Fruit fly (Drosophila melanogaster) whole organism: ENCODE results near the gene elg1.

Source experiments
- CG8478 ChIP-seq: fragments of >200 bp; optimal IDR thresholded peaks from 2 replicates; lab custom pipeline; 2018; ENCODE audit warnings: inconsistent platforms
- Dll ChIP-seq: fragments of >200 bp; optimal IDR thresholded peaks from 2 replicates; lab custom pipeline; 2017
- EcR ChIP-seq, 2 experiments: fragments of >200 bp; optimal IDR thresholded peaks; 2 replicates each; lab custom pipeline; 2017; ENCODE audit warnings: missing biosample characterization in 2 of 2, missing genetic modification characterization in 2 of 2, missing genetic modification reagents in 2 of 2
- pan ChIP-seq: fragments of >200 bp; optimal IDR thresholded peaks from 2 replicates; lab custom pipeline; 2017
- psq ChIP-seq: fragments of >200 bp; optimal IDR thresholded peaks from 2 replicates; lab custom pipeline; 2017
- usp ChIP-seq: fragments of >200 bp; optimal IDR thresholded peaks from 2 replicates; lab custom pipeline; 2017; ENCODE audit warnings: missing biosample characterization, missing genetic modification characterization, mixed read lengths

elg1 gene

DNA sequence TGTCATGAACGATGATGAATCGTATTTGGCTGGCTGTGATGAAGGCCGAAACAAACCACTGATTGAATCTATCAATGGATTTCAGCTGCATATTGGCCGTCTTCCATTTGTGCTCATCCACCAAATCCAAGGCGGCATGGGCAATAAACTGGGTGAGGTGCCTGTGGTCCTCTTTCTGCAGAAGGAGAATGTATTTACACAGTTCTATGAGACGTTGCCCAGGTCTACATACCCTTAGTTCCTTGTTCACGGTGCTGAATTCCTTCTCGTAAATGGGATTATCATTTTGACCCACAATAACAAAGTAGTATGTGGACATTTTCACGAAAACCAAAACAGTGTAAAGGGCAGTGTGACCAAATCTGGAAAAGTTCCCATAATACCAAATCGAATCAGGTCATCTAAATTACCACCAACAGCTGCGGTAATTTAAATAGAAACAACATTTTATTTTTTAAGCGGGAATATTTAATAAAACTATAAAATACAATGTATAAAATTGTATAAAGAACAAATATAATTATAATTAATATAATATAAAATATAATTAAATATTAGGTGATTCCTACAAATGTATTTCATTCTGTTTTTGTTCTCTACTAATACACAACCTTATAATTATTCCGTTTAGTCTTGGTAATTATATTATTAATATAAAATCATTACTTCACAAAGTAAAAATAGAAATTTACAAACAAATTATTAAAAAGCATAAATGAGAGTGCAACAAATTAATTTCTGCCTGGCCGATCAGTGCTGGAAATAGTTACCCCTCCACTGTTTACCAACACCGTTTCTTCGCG, at the start of gene elg1, which contains the start of gene Trs20:
elg1 (plus strand) TSS at position 765 of the 803 bp plus-strand sequence.
Trs20 (minus strand) TSS at position 369 of the 803 bp plus-strand sequence.
- TF ChIP-seq pan (lab: Kevin White, UChicago) (no peak), CG8478 (lab: Kevin White, UChicago) (no peak), usp (GFP tag; lab: Kevin White, UChicago) (no peak), Dll (no peak), EcR (GFP tag; optimal IDR thresholded peaks at IDR 0.05; lab: Kevin White, UChicago) (no peak), psq (lab: Kevin White, UChicago) (no peak)

DNA sequence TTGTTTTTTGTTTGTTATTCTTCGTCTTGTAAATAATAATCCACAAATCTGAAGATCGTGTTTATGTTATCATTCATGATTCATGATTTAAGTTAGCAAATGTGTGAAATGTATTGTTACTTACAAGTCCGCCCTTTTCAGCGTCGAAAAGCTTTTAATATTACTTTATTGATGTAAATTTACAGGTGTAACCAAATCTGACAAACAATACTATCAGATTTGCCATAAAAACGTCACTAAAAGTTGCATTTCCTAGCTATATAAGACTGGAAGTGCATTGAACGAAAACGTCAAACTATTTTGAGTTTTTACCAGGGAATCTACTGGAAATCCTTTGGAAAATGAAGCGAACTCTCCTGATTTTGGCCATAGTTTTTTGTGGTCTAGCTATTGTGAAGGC, 49.6 kb upstream of the elg1 start, which contains the start of gene CG33258:
CG33258 (plus strand) TSS at position 301 of the 400 bp plus-strand sequence.
- no peak for TF ChIP-seq EcR (GFP tag; optimal IDR thresholded peaks at IDR 0.05; lab: Kevin White, UChicago)
- no peak for TF ChIP-seq CG8478 (lab: Kevin White, UChicago)
- no peak for TF ChIP-seq usp (GFP tag; lab: Kevin White, UChicago)

dm6 chr3L:16083693-16084092, 48.1 kb upstream of the elg1 start, which contains the start of gene CG13075:
CG13075 (plus strand) TSS chr3L:16083993.
- no peak for TF ChIP-seq CG8478 (lab: Kevin White, UChicago)

DNA sequence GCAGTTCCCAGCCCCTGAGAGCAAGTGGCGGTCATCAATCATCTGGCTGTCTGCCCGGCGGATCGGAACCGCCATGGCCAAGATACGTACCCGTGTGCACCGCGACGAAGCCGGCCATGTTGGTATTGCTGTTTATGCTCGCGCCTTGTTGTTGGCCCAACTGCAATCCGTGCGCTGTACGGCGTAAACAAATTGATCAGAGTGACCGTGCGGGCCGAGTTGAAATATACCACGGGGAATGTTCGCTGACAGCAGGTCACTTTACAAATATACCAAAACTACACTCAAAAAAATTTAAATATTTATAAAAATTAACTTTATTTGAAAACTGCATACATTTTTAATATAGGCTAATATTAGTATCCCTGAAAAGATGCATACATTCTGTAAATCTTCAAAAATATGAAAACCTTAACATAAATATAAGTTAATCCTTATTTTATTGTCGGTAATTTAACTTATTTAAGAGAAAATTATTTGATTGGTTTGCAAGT, 44.5 kb upstream of the elg1 start, which contains the start of gene Tasp1:
Tasp1 (minus strand) TSS at position 203 of the 494 bp plus-strand sequence.
- TF ChIP-seq CG8478 (lab: Kevin White, UChicago) (no peak), usp (GFP tag; lab: Kevin White, UChicago) (no peak), psq (lab: Kevin White, UChicago) (no peak)

DNA sequence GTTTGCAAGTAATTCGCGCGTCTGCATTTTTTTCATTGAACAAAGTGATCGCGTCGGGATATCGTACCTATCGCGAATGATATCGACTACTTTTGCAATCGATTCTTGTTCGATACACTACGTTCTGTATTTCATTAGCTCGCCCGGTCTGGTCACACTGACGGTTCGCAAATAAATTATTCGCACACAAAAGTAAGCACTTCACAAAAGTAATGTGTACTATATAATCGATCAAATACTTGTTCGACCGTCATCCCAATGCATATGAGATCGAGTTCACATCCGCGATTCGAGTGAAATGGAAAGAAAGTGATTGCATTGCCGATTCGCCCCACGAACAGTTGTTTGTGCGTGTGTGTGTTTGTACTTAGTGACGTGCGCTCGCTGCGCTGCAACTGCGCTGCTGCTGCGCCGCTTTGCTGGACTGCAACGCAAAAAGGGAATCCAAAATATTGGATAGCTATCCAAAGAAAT, 41.5 kb upstream of the elg1 start, which contains the start of the genes CG5235 and ClC-c:
CG5235 (minus strand) TSS at position 63 of the 474 bp plus-strand sequence.
ClC-c (plus strand) TSS at position 125 of the 474 bp plus-strand sequence.
- TF ChIP-seq CG8478 (lab: Kevin White, UChicago) (no peak), psq (lab: Kevin White, UChicago) (no peak), EcR (GFP tag; optimal IDR thresholded peaks at IDR 0.05; lab: Kevin White, UChicago) (no peak), pan (lab: Kevin White, UChicago) (no peak), Dll (no peak), usp (GFP tag; lab: Kevin White, UChicago) (no peak)

DNA sequence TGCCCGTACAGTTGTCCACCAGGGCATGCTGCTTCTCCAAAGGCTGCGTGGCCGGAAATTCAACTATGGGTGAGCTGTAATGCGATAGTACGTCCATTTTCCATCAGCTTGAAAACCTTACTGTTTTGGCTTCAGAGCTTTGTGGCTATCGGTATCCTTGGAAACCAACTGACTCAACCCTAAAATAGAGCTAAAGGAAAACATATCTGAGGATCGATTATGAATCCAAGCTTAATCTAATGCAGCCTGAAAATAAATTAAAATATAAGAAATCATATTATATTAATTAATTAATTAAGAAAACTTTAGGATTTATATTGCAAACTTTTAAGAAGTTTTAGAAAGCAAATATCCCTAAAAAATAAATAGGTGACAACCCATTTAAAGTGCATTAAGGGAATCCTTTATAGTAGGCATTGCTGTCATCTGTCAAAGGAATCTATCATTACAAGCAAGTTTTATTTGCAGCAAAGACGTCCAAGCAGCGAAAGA, 34.4 kb upstream of the elg1 start, which contains the start of the genes CG13074 and ATPsynbetaL:
CG13074 (minus strand) TSS at position 101 of the 492 bp plus-strand sequence.
ATPsynbetaL (plus strand) TSS at position 442 of the 492 bp plus-strand sequence.
- TF ChIP-seq usp (GFP tag; lab: Kevin White, UChicago), result no peak
- no peak for TF ChIP-seq psq (lab: Kevin White, UChicago)
- no peak for TF ChIP-seq pan (lab: Kevin White, UChicago)
- no peak for TF ChIP-seq Dll

DNA sequence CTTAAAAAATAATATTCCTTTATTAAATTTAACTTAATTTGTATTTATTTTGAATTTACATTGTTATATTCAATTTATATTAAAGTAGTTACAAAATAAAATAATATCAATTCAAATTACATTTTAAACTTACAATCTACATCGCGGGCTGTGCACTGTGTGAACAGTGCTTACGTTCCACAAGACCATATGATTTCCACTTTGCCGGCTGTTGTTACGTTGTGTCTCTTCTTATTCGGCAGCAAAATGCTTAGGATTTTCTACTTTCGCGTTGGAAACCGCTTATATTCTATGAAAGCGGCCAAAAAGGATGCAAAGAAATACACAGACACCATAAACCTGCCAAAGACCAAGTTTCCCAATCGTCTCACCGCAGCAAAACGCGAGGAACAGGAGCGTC, 31.8 kb upstream of the elg1 start, which contains the start of gene IleRS-m:
IleRS-m (plus strand) TSS at position 222 of the 400 bp plus-strand sequence.
- TF ChIP-seq usp (GFP tag; lab: Kevin White, UChicago), result no peak
- TF ChIP-seq EcR (GFP tag; optimal IDR thresholded peaks at IDR 0.05; lab: Kevin White, UChicago), result no peak
- no peak for TF ChIP-seq Dll
- no peak for TF ChIP-seq CG8478 (lab: Kevin White, UChicago)
- no peak for TF ChIP-seq psq (lab: Kevin White, UChicago)
- TF ChIP-seq pan (lab: Kevin White, UChicago), result no peak

DNA sequence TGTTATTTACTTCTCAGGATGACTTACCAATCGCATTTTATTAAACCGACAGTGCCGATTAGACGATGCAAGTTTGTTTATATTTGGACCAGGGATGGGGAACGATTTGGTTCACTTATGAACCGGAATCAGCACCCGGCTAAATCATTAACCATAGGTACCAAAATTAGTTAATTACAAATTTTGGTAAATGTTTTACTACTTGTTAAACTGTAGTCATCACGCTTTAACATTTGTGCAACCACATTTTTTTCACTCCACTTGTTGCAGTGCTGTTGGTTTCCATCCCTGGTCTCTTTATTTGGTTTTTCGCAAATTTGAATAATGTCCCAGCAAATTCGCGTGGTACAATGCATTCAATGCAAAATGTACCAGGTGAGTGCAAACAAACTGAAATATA, 26.3 kb upstream of the elg1 start, which contains the start of the genes IntS9 and CG43295:
IntS9 (minus strand) TSS at position 100 of the 400 bp plus-strand sequence.
CG43295 (plus strand) TSS at position 325 of the 400 bp plus-strand sequence.
- TF ChIP-seq CG8478 (lab: Kevin White, UChicago) (no peak), Dll (no peak), EcR (GFP tag; optimal IDR thresholded peaks at IDR 0.05; lab: Kevin White, UChicago) (no peak), usp (GFP tag; lab: Kevin White, UChicago) (no peak), psq (lab: Kevin White, UChicago) (no peak), pan (lab: Kevin White, UChicago) (no peak)

DNA sequence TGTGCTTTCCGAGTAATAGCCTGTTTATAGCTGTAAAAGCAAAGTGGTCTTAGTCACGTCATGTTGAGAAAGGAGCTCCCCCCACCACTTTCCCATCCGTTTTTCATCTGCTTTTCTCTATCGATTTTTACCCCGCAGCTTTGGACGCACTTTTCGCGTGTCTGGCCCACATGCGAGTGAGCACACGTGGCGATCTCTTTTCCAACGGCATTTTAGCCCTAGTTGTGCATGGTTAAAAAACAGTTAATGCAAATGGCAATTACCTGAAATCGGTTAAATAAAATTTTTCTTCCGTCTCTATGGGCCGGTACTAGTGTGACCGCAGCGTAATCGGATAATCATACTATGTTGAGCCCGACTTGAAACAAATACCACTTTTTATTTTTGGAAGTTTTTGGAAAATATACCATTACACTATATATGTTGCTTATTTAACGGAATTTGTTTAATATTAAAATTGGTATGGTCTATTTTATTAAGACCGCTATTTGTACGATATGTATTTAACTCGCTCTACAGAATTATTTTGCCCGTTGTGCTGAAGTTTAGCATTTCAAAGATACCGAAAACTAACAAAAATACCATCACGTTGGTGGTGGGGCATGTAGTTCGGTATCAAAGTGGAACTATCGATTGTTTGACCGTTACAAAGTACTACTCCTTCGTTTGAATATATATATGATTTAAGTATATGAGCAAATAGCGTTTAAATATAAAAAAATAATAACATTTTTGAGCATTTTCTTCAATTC, 19.6 kb upstream of the elg1 start, which contains the start of gene Zn72D:
Zn72D (minus strand) TSS at position 558 of the 752 bp plus-strand sequence.
- TF ChIP-seq Dll, result no peak
- TF ChIP-seq EcR (GFP tag; optimal IDR thresholded peaks at IDR 0.05; lab: Kevin White, UChicago), result no peak

DNA sequence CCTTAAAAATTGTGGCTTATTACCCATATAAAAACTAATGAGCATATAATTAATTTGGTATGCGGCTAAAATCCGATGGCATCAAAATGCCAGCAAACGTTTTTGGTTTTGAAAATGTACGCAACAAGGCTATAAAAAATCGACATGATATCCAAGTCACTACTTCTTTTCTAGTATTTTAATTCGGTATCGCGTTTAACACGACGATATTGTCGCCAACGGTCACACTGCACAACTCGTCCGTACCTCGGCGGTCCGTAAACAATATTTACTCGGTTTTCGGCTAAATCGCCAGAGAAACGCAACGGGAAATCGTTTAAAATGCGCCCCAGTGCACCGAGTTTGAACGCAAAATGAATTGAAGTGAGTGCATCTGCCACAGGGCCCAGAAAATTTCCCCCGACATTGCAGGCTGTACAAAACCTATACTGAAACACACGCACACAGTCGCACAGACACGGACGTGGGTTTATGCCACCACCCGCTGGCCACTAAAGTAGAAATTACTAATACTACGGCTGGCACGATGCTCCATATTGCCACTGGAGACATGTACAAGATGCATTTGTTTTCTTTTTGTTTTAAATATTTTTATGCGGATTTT, 18.7 kb upstream of the elg1 start, which contains the start of gene Taf4:
Taf4 (plus strand) TSS at position 210 of the 604 bp plus-strand sequence.
- TF ChIP-seq pan (lab: Kevin White, UChicago), result no peak
- no peak for TF ChIP-seq usp (GFP tag; lab: Kevin White, UChicago)
- TF ChIP-seq CG8478 (lab: Kevin White, UChicago), result no peak
- TF ChIP-seq EcR (GFP tag; optimal IDR thresholded peaks at IDR 0.05; lab: Kevin White, UChicago), result no peak
- no peak for TF ChIP-seq Dll
